Fruit fly (Drosophila melanogaster) Kc167 (cell line): ENCODE measurements around the gene CG6059.

Experiments used
- Myc ChIP-seq: fragments of >200 bp; optimal IDR thresholded peaks from 2 replicates; lab custom pipeline; 2017; ENCODE audit warnings: missing external identifiers
- Sin3A ChIP-seq: fragments of >200 bp; optimal IDR thresholded peaks from 2 replicates; lab custom pipeline; 2018; ENCODE audit warnings: missing external identifiers
- h ChIP-seq: fragments of >200 bp; optimal IDR thresholded peaks from 3 replicates; lab custom pipeline; 2018; ENCODE audit warnings: missing external identifiers
- insv ChIP-seq: fragments of >200 bp; optimal IDR thresholded peaks from 3 replicates; lab custom pipeline; 2018; ENCODE audit warnings: missing external identifiers
- psq ChIP-seq: fragments of >200 bp; optimal IDR thresholded peaks from 2 replicates; lab custom pipeline; 2017; ENCODE audit warnings: missing external identifiers
- ttk ChIP-seq: sonication (Bioruptor generic); optimal IDR thresholded peaks from 2 replicates; lab custom pipeline; 2017; ENCODE audit warnings: missing external identifiers

DNA sequence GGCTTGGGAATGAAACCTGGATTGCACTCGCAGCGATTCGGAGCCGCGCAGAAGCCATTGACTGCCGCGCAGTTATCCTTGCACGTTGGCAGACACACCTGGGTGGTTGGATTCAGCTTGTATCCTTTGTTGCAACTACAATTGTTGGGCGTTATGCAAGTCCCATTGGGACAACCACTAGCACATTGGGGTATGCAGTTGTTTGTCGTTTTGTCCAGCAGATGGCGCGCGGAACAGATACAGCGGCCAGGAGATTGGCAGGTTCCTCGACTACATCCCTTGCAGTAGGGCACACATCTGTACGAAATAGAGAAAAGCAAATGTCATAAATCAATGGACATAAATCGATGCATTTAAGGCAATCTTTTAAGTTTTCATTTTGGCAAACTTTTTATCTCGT, 25.9 kb downstream of the CG6059 start:
- TF ChIP-seq h (lab: Kevin White, UChicago) (no peak), psq (lab: Kevin White, UChicago) (no peak), Sin3A (lab: Kevin White, UChicago) (no peak), insv (no peak), Myc (lab: Kevin White, UChicago) (no peak), ttk (lab: Kevin White, UChicago) (no peak)
